Worm (Caenorhabditis elegans): ENCODE data around the gene cst-2.

Gene cst-2

DNA sequence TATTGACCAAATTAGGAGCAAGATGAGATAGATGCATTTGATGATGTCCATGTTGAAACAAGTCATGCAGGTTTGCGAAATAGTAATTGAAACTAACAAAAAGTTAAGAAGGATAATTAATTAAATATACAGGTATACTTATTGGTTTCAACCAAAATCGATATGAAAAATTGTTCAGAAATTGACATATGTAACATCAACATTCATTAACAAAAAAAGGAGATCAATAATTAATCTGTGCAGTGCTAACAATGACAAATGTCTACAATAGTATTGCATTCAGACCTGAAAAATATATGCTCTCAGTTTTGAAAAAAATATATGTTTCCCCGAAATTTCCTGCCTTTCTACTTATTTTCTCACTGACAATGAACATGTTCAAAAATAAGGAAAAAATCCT is 33.0 kb upstream of the cst-2 start, which contains the start of gene R160.4:
Gene R160.4, minus strand, starts transcription at position 101 of the 400 bp plus-strand sequence.
- TF ChIP-seq pros-1 (tag; optimal IDR thresholded peaks at IDR 0.05) (no peak), ztf-16 (tag; optimal IDR thresholded peaks at IDR 0.05) (no peak), pax-1 (tag; optimal IDR thresholded peaks at IDR 0.05) (no peak), ama-1 (optimal IDR thresholded peaks at IDR 0.05) (no peak), lim-6 (tag; optimal IDR thresholded peaks at IDR 0.05) (no peak), elt-2 (tag; optimal IDR thresholded peaks at IDR 0.05) (no peak), syd-9 (tag; optimal IDR thresholded peaks at IDR 0.05) (no peak)

DNA sequence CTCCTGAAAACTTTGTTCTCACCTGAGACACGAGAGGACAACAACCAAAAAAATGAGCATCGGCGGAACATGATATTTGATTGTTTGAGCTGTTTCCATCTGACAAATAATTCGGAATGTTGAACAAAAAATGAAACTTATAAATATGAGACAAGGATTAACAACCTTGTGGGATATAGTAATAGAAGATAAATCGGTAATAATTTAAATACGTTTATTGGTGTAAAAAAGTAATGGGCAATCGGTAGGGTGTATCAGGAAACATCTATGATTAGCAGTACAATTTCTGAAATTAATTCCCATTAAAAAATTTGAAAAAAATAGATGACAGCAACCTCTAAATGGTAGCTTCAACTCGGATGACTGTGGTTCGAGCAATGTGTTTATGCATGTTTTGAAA is 31.6 kb upstream of the cst-2 start, which contains the start of gene R160.10:
Gene R160.10, minus strand, starts transcription at position 101 of the 400 bp plus-strand sequence.
- TF ChIP-seq K09A11.1 (tag; optimal IDR thresholded peaks at IDR 0.05; ENCODE audit: insufficient read depth) (no peak), C38D4.7 (GFP tag; optimal IDR thresholded peaks at IDR 0.05) (no peak), ceh-9 (tag; optimal IDR thresholded peaks at IDR 0.05) (no peak), ceh-48 (tag; optimal IDR thresholded peaks at IDR 0.05) (no peak), ceh-30 (tag; optimal IDR thresholded peaks at IDR 0.05) (no peak), gmeb-2 (tag; optimal IDR thresholded peaks at IDR 0.05) (no peak), nhr-232 (tag; optimal IDR thresholded peaks at IDR 0.05) (no peak), ceh-14 (tag; optimal IDR thresholded peaks at IDR 0.05) (no peak), lin-11 (tag; optimal IDR thresholded peaks at IDR 0.05) (no peak), T23F11.4 (GFP tag; optimal IDR thresholded peaks at IDR 0.05) (no peak), lim-6 (tag; optimal IDR thresholded peaks at IDR 0.05) (no peak), ceh-34 (tag; optimal IDR thresholded peaks at IDR 0.05) (no peak), ref-2 (tag; optimal IDR thresholded peaks at IDR 0.05) (no peak), pat-9 (tag; optimal IDR thresholded peaks at IDR 0.05) (no peak), hlh-8 (tag; optimal IDR thresholded peaks at IDR 0.05) (no peak), fkh-10 (GFP tag; optimal IDR thresholded peaks at IDR 0.05) (no peak)

- TF ChIP-seq gmeb-2 (tag; optimal IDR thresholded peaks at IDR 0.05): no peak
- no peak for TF ChIP-seq ceh-19 (GFP tag; optimal IDR thresholded peaks at IDR 0.05)
- no peak for TF ChIP-seq ahr-1 (tag; optimal IDR thresholded peaks at IDR 0.05)
- TF ChIP-seq ceh-34 (tag; optimal IDR thresholded peaks at IDR 0.05): no peak
- no peak for TF ChIP-seq ceh-24 (tag; optimal IDR thresholded peaks at IDR 0.05)
- TF ChIP-seq fkh-6 (tag; optimal IDR thresholded peaks at IDR 0.05): no peak
- no peak for TF ChIP-seq K02D7.2 (tag; optimal IDR thresholded peaks at IDR 0.05)
- no peak for TF ChIP-seq tbx-7 (tag; optimal IDR thresholded peaks at IDR 0.05)
- no peak for TF ChIP-seq C08G9.2 (tag; optimal IDR thresholded peaks at IDR 0.05)
- TF ChIP-seq madf-2 (tag; optimal IDR thresholded peaks at IDR 0.05): no peak
- TF ChIP-seq hlh-8 (tag; optimal IDR thresholded peaks at IDR 0.05): no peak
- no peak for TF ChIP-seq pha-4 (tag; optimal IDR thresholded peaks at IDR 0.05)
- no peak for TF ChIP-seq elt-2 (tag; optimal IDR thresholded peaks at IDR 0.05)
- no peak for TF ChIP-seq nfya-1 (tag; optimal IDR thresholded peaks at IDR 0.05)
- no peak for TF ChIP-seq unc-86 (tag; optimal IDR thresholded peaks at IDR 0.05)
Observed at ce11 chrX:4366231-4366630, 30.4 kb upstream of the cst-2 start, which contains the start of gene R160.3. Gene R160.3 (minus strand): TSS chrX:4366331.

DNA sequence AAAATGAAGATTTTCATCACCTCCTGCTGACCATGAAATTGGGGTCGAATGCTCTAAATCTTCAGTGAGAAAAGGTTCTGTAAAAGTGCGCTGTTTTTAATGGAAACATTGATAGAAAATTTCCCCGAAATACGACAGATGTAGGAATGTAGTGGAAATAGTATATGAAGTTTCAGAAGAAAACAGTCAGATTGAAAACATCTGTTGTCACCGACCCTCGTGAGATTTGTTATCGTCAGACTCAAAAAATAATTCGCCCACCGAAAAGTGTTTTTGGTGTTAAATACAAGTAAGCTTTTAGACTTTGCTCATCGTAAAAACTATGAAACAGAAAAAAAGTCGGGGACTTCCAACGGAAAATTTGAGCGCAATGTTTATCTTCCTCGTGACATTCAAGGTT is 29.0 kb upstream of the cst-2 start, which contains the start of gene F14H12.8:
Gene F14H12.8, minus strand, starts transcription at position 101 of the 400 bp plus-strand sequence.
- TF ChIP-seq elt-4 (tag; optimal IDR thresholded peaks at IDR 0.05): no peak
- no peak for TF ChIP-seq F13H6.1 (tag; optimal IDR thresholded peaks at IDR 0.05)
- TF ChIP-seq fkh-10 (GFP tag; optimal IDR thresholded peaks at IDR 0.05): no peak
- TF ChIP-seq pha-4 (tag; optimal IDR thresholded peaks at IDR 0.05): no peak
- no peak for TF ChIP-seq rnt-1 (tag; optimal IDR thresholded peaks at IDR 0.05)
- no peak for TF ChIP-seq pha-2 (tag; optimal IDR thresholded peaks at IDR 0.05)
- no peak for TF ChIP-seq ahr-1 (tag; optimal IDR thresholded peaks at IDR 0.05)
- no peak for TF ChIP-seq ztf-16 (tag; optimal IDR thresholded peaks at IDR 0.05)
- no peak for TF ChIP-seq syd-9 (tag; optimal IDR thresholded peaks at IDR 0.05)
- no peak for TF ChIP-seq pros-1 (tag; optimal IDR thresholded peaks at IDR 0.05)
- no peak for TF ChIP-seq ceh-9 (tag; optimal IDR thresholded peaks at IDR 0.05)
- no peak for TF ChIP-seq che-1 (tag; optimal IDR thresholded peaks at IDR 0.05)
- TF ChIP-seq fkh-6 (tag; optimal IDR thresholded peaks at IDR 0.05): no peak
- no peak for TF ChIP-seq hlh-13 (GFP tag; optimal IDR thresholded peaks at IDR 0.05)
- TF ChIP-seq ceh-30 (tag; optimal IDR thresholded peaks at IDR 0.05): no peak
- no peak for TF ChIP-seq ref-2 (tag; optimal IDR thresholded peaks at IDR 0.05)
- TF ChIP-seq hlh-30 (tag; optimal IDR thresholded peaks at IDR 0.05; ENCODE audit: insufficient read depth): no peak
- TF ChIP-seq ceh-2 (tag; optimal IDR thresholded peaks at IDR 0.05): no peak
- no peak for TF ChIP-seq ceh-48 (tag; optimal IDR thresholded peaks at IDR 0.05)
- TF ChIP-seq tbx-7 (tag; optimal IDR thresholded peaks at IDR 0.05): no peak
